Worm (Caenorhabditis elegans) whole organism, mixed stage, embryonic: ENCODE data around the gene F26D2.3.
"Not testable (repeated sequence)": the region's sequence is repeated elsewhere in the genome, so short reads cannot be mapped to it uniquely, and the experiment has no call there.

Experiments used
- M03D4.4 ChIP-seq: sonication (generic microtip); optimal IDR thresholded peaks from 2 replicates; lab custom pipeline; 2017; ENCODE audit warnings: mild to moderate bottlenecking, missing genetic modification characterization, missing compliant biosample characterization
- bed-3 ChIP-seq: fragments of 200-800 bp; sonication (Bioruptor generic); optimal IDR thresholded peaks from 3 replicates; lab custom pipeline; 2018; ENCODE audit warnings: mild to moderate bottlenecking, missing genetic modification characterization, moderate library complexity, missing compliant biosample characterization
- blmp-1 ChIP-seq: fragments of 150-350 bp; optimal IDR thresholded peaks from 2 replicates; lab custom pipeline; 2014; ENCODE audit warnings: missing biosample characterization, missing genetic modification characterization
- ceh-39 ChIP-seq: fragments of 150-350 bp; optimal IDR thresholded peaks from 2 replicates; lab custom pipeline; 2014; ENCODE audit warnings: missing biosample characterization, missing genetic modification characterization
- ceh-43 ChIP-seq: fragments of 200-800 bp; sonication (Bioruptor generic); optimal IDR thresholded peaks from 2 replicates; lab custom pipeline; 2018; ENCODE audit warnings: mild to moderate bottlenecking, missing genetic modification characterization, moderate library complexity, missing compliant biosample characterization
- ces-1 ChIP-seq: fragments of 150-350 bp; optimal IDR thresholded peaks from 2 replicates; lab custom pipeline; 2014; ENCODE audit warnings: missing biosample characterization, missing genetic modification reagents, missing genetic modification characterization
- cnd-1 ChIP-seq: fragments of 200-800 bp; sonication (Bioruptor generic); optimal IDR thresholded peaks from 2 replicates; lab custom pipeline; 2018; ENCODE audit warnings: mild to moderate bottlenecking, missing genetic modification characterization, missing compliant biosample characterization
- drap-1 ChIP-seq: fragments of 200-800 bp; sonication (Bioruptor generic); optimal IDR thresholded peaks from 3 replicates; lab custom pipeline; 2018; ENCODE audit warnings: mild to moderate bottlenecking, missing genetic modification characterization, missing compliant biosample characterization
- flh-1 ChIP-seq: fragments of 200-800 bp; sonication (Bioruptor generic); optimal IDR thresholded peaks from 2 replicates; lab custom pipeline; 2018; ENCODE audit warnings: mild to moderate bottlenecking, missing genetic modification characterization, moderate library complexity, missing compliant biosample characterization
- hlh-1 ChIP-seq: fragments of 150-350 bp; optimal IDR thresholded peaks from 2 replicates; lab custom pipeline; 2014; ENCODE audit warnings: missing biosample characterization, missing genetic modification reagents, missing genetic modification characterization
- lin-13 ChIP-seq: fragments of 150-350 bp; optimal IDR thresholded peaks from 2 replicates; lab custom pipeline; 2014; ENCODE audit warnings: missing biosample characterization, missing genetic modification characterization
- mab-5 ChIP-seq: fragments of 150-350 bp; optimal IDR thresholded peaks from 2 replicates; lab custom pipeline; 2014; ENCODE audit warnings: missing biosample characterization, missing genetic modification characterization
- mls-2 ChIP-seq: sonication (generic microtip); optimal IDR thresholded peaks from 2 replicates; lab custom pipeline; 2016; ENCODE audit warnings: mild to moderate bottlenecking, missing genetic modification characterization, moderate library complexity, missing compliant biosample characterization
- nhr-12 ChIP-seq: fragments of 150-350 bp; optimal IDR thresholded peaks from 2 replicates; lab custom pipeline; 2014; ENCODE audit warnings: missing biosample characterization, missing genetic modification characterization
- nhr-2 ChIP-seq: fragments of 150-350 bp; optimal IDR thresholded peaks from 2 replicates; lab custom pipeline; 2014; ENCODE audit warnings: missing biosample characterization, missing genetic modification characterization
- nhr-237 ChIP-seq: fragments of 150-350 bp; optimal IDR thresholded peaks from 2 replicates; lab custom pipeline; 2014; ENCODE audit warnings: missing biosample characterization, missing genetic modification characterization
- nhr-28 ChIP-seq: fragments of 150-350 bp; optimal IDR thresholded peaks from 2 replicates; lab custom pipeline; 2014; ENCODE audit warnings: missing biosample characterization, missing genetic modification characterization
- nhr-76 ChIP-seq: sonication (generic microtip); optimal IDR thresholded peaks from 2 replicates; lab custom pipeline; 2017; ENCODE audit warnings: missing biosample characterization, missing genetic modification characterization
- pha-4 ChIP-seq: fragments of 150-350 bp; optimal IDR thresholded peaks from 2 replicates; lab custom pipeline; 2018; ENCODE audit warnings: missing biosample characterization, missing genetic modification reagents, missing genetic modification characterization
- sem-2 ChIP-seq: fragments of 200-800 bp; sonication (Bioruptor generic); optimal IDR thresholded peaks from 2 replicates; lab custom pipeline; 2018; ENCODE audit warnings: mild to moderate bottlenecking, missing genetic modification characterization, missing compliant biosample characterization
- tbx-8 ChIP-seq: fragments of 200-800 bp; sonication (Bioruptor generic); optimal IDR thresholded peaks from 2 replicates; lab custom pipeline; 2018; ENCODE audit warnings: mild to moderate bottlenecking, missing genetic modification characterization, moderate library complexity, missing compliant biosample characterization
- unc-39 ChIP-seq: fragments of 150-350 bp; optimal IDR thresholded peaks from 2 replicates; lab custom pipeline; 2014; ENCODE audit warnings: missing biosample characterization, missing genetic modification characterization
- unc-62 ChIP-seq: fragments of 150-350 bp; optimal IDR thresholded peaks from 2 replicates; lab custom pipeline; 2014; ENCODE audit warnings: missing biosample characterization, missing genetic modification reagents, missing genetic modification characterization
- ztf-11 ChIP-seq: fragments of 150-350 bp; optimal IDR thresholded peaks from 2 replicates; lab custom pipeline; 2014; ENCODE audit warnings: missing biosample characterization, missing genetic modification characterization

F26D2.3 gene

ce11 chrV:16374676-16375075, 33.1 kb upstream of the F26D2.3 start, which contains the start of gene srv-34:
Gene srv-34 (minus strand): TSS chrV:16374776.
- TF ChIP-seq unc-62 (GFP tag; lab: Kevin White, UChicago): no peak
- TF ChIP-seq hlh-1: no peak

DNA sequence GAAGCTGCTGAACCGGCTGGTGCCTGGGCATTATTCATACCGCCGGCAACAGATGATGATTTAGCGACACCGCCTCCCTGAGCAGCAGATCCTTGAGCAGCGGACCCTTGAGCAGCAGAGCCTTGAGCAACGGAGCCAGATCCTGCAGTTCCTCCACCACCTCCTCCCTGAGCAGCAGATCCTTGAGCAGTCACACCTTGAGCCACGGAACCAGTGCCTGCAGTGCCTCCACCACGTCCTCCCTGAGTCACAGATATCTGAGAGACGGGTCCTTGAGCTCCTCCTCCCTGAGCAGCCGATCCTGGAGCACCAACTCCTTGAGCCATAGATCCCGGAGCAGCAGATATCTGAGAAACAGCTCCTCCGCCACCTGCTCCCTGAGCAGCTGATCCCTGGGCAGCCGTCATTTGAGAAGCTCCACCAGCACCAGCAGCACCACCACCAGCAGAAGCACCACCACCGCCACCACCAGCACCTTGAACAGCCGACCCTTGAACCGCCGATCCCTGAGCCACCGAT, 31.3 kb upstream of the F26D2.3 start:
- TF ChIP-seq drap-1 (GFP tag; lab: Kevin White, UChicago) (no peak), tbx-8 (GFP tag; lab: Kevin White, UChicago) (no peak), bed-3 (GFP tag; lab: Kevin White, UChicago) (no peak), pha-4 (tag; lab: Kevin White, UChicago) (no peak), unc-39 (tag; lab: Kevin White, UChicago) (no peak)

DNA sequence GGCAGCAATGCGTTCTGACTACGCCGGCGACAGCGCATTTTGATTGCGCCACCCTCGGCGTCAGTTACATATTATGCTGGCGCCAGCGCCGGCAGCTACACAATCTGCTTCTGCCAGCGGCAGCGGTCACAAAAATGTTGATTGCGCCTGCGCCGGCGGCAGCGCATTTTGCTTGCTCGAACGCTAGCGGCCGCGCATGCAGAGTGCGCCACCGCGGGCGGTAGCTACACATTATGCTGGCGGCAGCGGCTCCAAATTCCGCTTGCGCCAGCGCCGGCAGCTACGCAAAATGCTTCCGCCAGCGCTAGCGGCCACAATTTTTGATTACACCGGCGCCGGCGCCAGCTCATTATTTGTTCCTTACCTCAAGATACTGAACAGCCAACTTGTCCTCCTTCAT, 30.6 kb upstream of the F26D2.3 start:
- no peak for TF ChIP-seq mls-2 (tag; lab: Kevin White, UChicago)
- TF ChIP-seq, all 35 proteins: peak for 0

DNA sequence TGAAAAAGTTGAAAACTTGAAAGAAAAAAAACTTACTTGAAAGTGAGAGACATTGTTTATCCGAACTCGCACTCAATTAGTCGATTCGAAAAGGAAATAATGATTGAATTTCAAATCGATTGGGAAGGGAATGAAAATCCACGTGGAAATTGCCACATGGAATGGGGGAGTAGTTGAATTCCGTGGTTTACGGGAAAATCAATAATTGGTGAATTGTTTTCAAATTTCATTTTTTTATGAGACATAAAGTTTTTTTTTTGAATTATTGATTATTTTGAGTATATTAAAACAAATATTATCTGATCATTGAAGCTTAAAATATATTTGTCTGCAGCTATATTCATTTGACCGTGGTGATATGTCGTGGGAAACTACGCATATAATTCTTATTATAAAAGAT, 29.9 kb upstream of the F26D2.3 start, which contains the start of gene F13A7.1:
Gene F13A7.1, minus strand, starts transcription at position 101 of the 400 bp plus-strand sequence.
- TF ChIP-seq tbx-8 (GFP tag; lab: Kevin White, UChicago) (no peak), mls-2 (tag; lab: Kevin White, UChicago) (no peak), lin-13 (tag; lab: Kevin White, UChicago) (no peak), pha-4 (tag; lab: Kevin White, UChicago) (no peak), blmp-1 (tag; lab: Kevin White, UChicago) (no peak), hlh-1 (no peak), nhr-28 (no peak), bed-3 (GFP tag; lab: Kevin White, UChicago) (no peak)

DNA sequence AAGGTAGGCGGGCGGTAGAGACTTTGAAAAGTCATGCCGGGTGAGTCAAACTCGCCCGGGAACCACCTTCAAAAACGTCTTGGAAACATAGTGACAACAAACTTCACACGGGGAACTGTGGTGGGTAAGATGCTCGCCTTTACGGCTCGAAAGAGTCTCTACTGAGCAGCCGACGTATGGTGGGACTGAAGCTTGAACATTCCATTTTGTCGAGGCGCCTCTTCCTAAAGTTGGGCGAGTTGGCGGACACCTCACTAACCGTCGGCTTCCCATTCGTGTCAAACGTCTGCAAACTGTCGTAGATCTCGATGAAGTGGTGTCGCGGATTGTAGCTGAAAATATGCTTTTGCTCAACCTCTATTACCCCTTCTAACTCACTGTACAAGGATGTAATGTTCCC, 24.8 kb upstream of the F26D2.3 start:
- no peak for TF ChIP-seq bed-3 (GFP tag; lab: Kevin White, UChicago)
- TF ChIP-seq M03D4.4 (tag; lab: Kevin White, UChicago): no peak
- no peak for TF ChIP-seq nhr-2 (tag; lab: Kevin White, UChicago)
- TF ChIP-seq nhr-12 (tag; lab: Kevin White, UChicago): no peak
- TF ChIP-seq drap-1 (GFP tag; lab: Kevin White, UChicago): no peak
- TF ChIP-seq sem-2 (GFP tag; lab: Kevin White, UChicago): no peak
- TF ChIP-seq ces-1: no peak
- no peak for TF ChIP-seq ceh-39
- TF ChIP-seq lin-13 (tag; lab: Kevin White, UChicago): no peak
- TF ChIP-seq nhr-76 (tag; lab: Kevin White, UChicago): no peak
- no peak for TF ChIP-seq nhr-237
- no peak for TF ChIP-seq mab-5 (tag; lab: Kevin White, UChicago)

- not testable (repeated sequence) for TF ChIP-seq ztf-11; nhr-28; mab-5 (tag; lab: Kevin White, UChicago)
Observed at ce11 chrV:16383729-16384128, 24.0 kb upstream of the F26D2.3 start, which contains the start of gene F13A7.7. Gene F13A7.7 (minus strand): TSS chrV:16383829.

DNA sequence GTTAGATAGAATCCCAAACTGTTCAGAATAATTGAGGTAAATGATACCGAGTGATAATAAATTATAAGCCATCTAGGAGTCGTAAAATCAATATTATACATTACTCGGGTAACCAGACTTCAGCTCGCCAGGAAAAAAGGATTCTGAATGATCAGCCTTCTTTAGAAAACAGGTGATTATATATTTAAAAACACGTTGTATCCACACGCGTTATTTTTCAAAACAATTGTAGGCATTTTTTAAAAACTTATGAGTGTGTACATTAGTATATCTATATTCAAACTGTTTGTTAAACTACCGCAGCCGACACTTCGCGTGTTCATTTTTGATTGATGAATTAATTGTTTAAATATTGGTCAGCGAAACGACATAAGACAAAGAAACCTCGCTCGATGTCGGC, 19.5 kb upstream of the F26D2.3 start, which contains the start of gene sri-65:
Gene sri-65, minus strand, starts transcription at position 101 of the 400 bp plus-strand sequence.
- TF ChIP-seq mls-2 (tag; lab: Kevin White, UChicago) (no peak), blmp-1 (tag; lab: Kevin White, UChicago) (no peak), flh-1 (GFP tag; lab: Kevin White, UChicago) (no peak), unc-39 (tag; lab: Kevin White, UChicago) (no peak), cnd-1 (tag; lab: Kevin White, UChicago) (no peak), bed-3 (GFP tag; lab: Kevin White, UChicago) (no peak)
- TF ChIP-seq, all 35 proteins: peak for 0

ce11 chrV:16390655-16391054, 17.1 kb upstream of the F26D2.3 start, which contains the start of gene gst-44:
Gene gst-44 (plus strand): TSS chrV:16390891.
- TF ChIP-seq hlh-1: no peak
- no peak for TF ChIP-seq ztf-11
- TF ChIP-seq nhr-237: no peak
- no peak for TF ChIP-seq nhr-28
- TF ChIP-seq ceh-43 (GFP tag; lab: Kevin White, UChicago): no peak
